Worm (Caenorhabditis elegans) whole organism, L4/young adult: ENCODE data around the gene dyf-3.
"Not testable (repeated sequence)": the region's sequence is repeated elsewhere in the genome, so short reads cannot be mapped to it uniquely, and the experiment has no call there.

Experiments
- W03F9.2 ChIP-seq: fragments of 150-350 bp; optimal IDR thresholded peaks from 2 replicates; lab custom pipeline; 2014; ENCODE audit warnings: missing biosample characterization, missing genetic modification characterization
- dao-5 ChIP-seq: sonication (generic microtip); optimal IDR thresholded peaks from 2 replicates; lab custom pipeline; 2016; ENCODE audit warnings: missing genotype, missing genetic modification characterization, moderate library complexity, missing compliant biosample characterization
- him-1 ChIP-seq: sonication (generic microtip); optimal IDR thresholded peaks from 2 replicates; lab custom pipeline; 2016; ENCODE audit warnings: missing genotype, missing genetic modification reagents, missing genetic modification characterization, missing compliant biosample characterization

DNA sequence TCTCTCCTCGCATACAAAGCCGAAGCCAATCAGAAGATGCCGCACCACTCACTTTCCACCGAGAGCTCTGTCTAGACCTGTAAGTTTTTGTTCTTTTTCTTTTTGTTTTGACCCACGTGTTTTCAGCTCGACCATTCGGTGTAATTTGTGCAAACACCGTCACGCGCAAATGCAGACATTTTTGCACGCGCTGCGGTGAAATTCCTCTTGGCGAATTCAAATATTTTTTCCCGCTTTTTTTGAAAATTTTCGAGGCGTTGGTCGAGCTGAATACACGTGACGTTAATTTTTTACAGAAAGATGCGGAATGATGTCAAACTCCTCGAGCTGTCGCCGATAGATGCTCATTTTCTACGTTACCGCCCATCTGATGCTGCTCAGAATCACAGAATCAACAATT is 5.0 kb downstream of the dyf-3 start, which contains the start of gene C04C3.4:
- not testable (repeated sequence) for TF ChIP-seq him-1, W03F9.2, dao-5 (tag; lab: Kevin White, UChicago)
